Worm (Caenorhabditis elegans) whole organism, L4 larva: Measurements from ENCODE around the gene sru-35.

Experiments
- D1046.2 ChIP-seq: fragments of 200-800 bp; sonication (Bioruptor generic); IDR thresholded peaks from 2 replicates; pipeline ENCODE4 v1.3.6; 2022; ENCODE audit warnings: missing genetic modification characterization, missing compliant biosample characterization
- F10B5.3 ChIP-seq: sonication (generic microtip); optimal IDR thresholded peaks from 2 replicates; lab custom pipeline; 2016; ENCODE audit warnings: mild to moderate bottlenecking, missing genetic modification characterization, missing compliant biosample characterization
- aly-2 ChIP-seq: sonication (generic microtip); optimal IDR thresholded peaks from 2 replicates; lab custom pipeline; 2018; ENCODE audit warnings: missing biosample characterization, missing genetic modification characterization
- fos-1 ChIP-seq: fragments of 150-350 bp; optimal IDR thresholded peaks from 2 replicates; lab custom pipeline; 2014; ENCODE audit warnings: missing biosample characterization, missing genetic modification characterization
- jun-1 ChIP-seq: fragments of 150-350 bp; optimal IDR thresholded peaks from 2 replicates; lab custom pipeline; 2014; ENCODE audit warnings: missing biosample characterization, missing genetic modification reagents, missing genetic modification characterization
- mdt-29 ChIP-seq: fragments of 200-800 bp; sonication (Bioruptor generic); IDR thresholded peaks from 2 replicates; pipeline ENCODE4 v1.3.6; 2022; ENCODE audit warnings: missing genetic modification reagents, missing genetic modification characterization, missing compliant biosample characterization
- nhr-6 ChIP-seq: fragments of 150-350 bp; optimal IDR thresholded peaks from 2 replicates; lab custom pipeline; 2014; ENCODE audit warnings: missing biosample characterization, missing genetic modification characterization
- pha-4 ChIP-seq, 2 experiments: fragments of 150-350 bp in 1 of 2; fragments of 200-800 bp in 1 of 2; sonication (Bioruptor generic) in 1 of 2; IDR thresholded peaks in 1 of 2; optimal IDR thresholded peaks in 1 of 2; 2 replicates each; pipeline versions ENCODE4 v1.3.6 to Lab custom; 2014 to 2022; ENCODE audit warnings: missing genetic modification characterization in 2 of 2, missing genetic modification reagents in 2 of 2, missing biosample characterization in 1 of 2, missing compliant biosample characterization in 1 of 2
- snpc-4 ChIP-seq: fragments of 150-350 bp; optimal IDR thresholded peaks from 2 replicates; lab custom pipeline; 2014; ENCODE audit warnings: missing biosample characterization, missing genetic modification characterization
- unc-39 ChIP-seq: sonication (generic microtip); optimal IDR thresholded peaks from 2 replicates; lab custom pipeline; 2017; ENCODE audit warnings: missing biosample characterization, missing genetic modification characterization
- unc-62 ChIP-seq, 3 experiments: fragments of 150-350 bp in 1 of 3; sonication (generic microtip); optimal IDR thresholded peaks in 2 of 3; peaks in 1 of 3; 1 replicate in 1 of 3; 2 replicates in 2 of 3; lab custom pipeline; 2014 to 2017; ENCODE audit warnings: missing biosample characterization in 3 of 3, missing genetic modification characterization in 3 of 3, missing genetic modification reagents in 3 of 3, missing genotype in 1 of 3
- zag-1 ChIP-seq: fragments of 150-350 bp; optimal IDR thresholded peaks from 2 replicates; lab custom pipeline; 2014; ENCODE audit warnings: missing biosample characterization, missing genetic modification characterization

ce11 chrIV:8764567-8764966, 25.5 kb downstream of the sru-35 start, which contains the start of gene cdc-50.B:
- no peak for TF ChIP-seq snpc-4 (tag; lab: Kevin White, UChicago)
- no peak for TF ChIP-seq D1046.2
- no peak for TF ChIP-seq unc-39 (tag; lab: Kevin White, UChicago)
- no peak for TF ChIP-seq zag-1
- no peak for TF ChIP-seq pha-4 (GFP tag; IDR thresholded peaks at IDR 0.05; lab: Robert Waterston, UW)
- TF ChIP-seq pha-4 (tag; optimal IDR thresholded peaks at IDR 0.05; lab: Kevin White, UChicago), result no peak
- TF ChIP-seq F10B5.3 (tag; lab: Kevin White, UChicago), result no peak
- no peak for TF ChIP-seq jun-1 (tag; lab: Kevin White, UChicago)
- no peak for TF ChIP-seq unc-62 (GFP tag; optimal IDR thresholded peaks at IDR 0.05 in 1 of 2; lab: Kevin White, UChicago)
- no peak for TF ChIP-seq unc-62 (tag; optimal IDR thresholded peaks at IDR 0.05; lab: Kevin White, UChicago)
- TF ChIP-seq aly-2 (tag; lab: Kevin White, UChicago), result no peak
- TF ChIP-seq mdt-29 (GFP tag; lab: Robert Waterston, UW), result no peak
- no peak for TF ChIP-seq fos-1
- no peak for TF ChIP-seq nhr-6 (tag; lab: Kevin White, UChicago)
